Fruit fly (Drosophila melanogaster) whole organism: ENCODE measurements around the gene Alg7.

Experiments
- Dll ChIP-seq: fragments of >200 bp; optimal IDR thresholded peaks from 2 replicates; lab custom pipeline; 2017
- EcR ChIP-seq, 2 experiments: fragments of >200 bp; optimal IDR thresholded peaks; 2 replicates each; lab custom pipeline; 2017; ENCODE audit warnings: missing biosample characterization in 2 of 2, missing genetic modification characterization in 2 of 2, missing genetic modification reagents in 2 of 2
- pan ChIP-seq: fragments of >200 bp; optimal IDR thresholded peaks from 2 replicates; lab custom pipeline; 2017
- psq ChIP-seq: fragments of >200 bp; optimal IDR thresholded peaks from 2 replicates; lab custom pipeline; 2017

DNA sequence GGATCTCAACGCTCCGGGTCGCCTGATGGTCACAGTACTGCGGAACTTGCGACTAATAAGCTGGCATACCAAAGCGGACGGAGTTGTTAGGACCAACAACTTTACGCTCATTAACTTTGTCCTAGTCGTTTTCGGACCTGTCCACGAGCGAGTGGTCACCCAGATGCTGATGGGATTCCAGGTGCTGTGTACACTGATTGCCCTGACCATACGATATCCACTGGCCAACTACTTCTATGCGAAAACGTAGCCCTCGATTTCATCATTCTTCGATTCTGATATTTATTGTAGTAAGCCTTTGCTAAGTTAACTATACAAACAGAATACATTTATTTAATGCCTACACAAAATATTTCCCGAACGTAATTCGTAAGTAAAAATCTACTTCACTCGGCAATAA is 4.1 kb downstream of the Alg7 start, which contains the start of gene Rsph1:
- TF ChIP-seq EcR (GFP tag; optimal IDR thresholded peaks at IDR 0.05; lab: Kevin White, UChicago) = no peak
- no peak for TF ChIP-seq psq (lab: Kevin White, UChicago)
- no peak for TF ChIP-seq pan (lab: Kevin White, UChicago)
- no peak for TF ChIP-seq Dll (lab: Kevin White, UChicago)
